Worm (Caenorhabditis elegans) whole organism, early embryonic: ENCODE data around the gene ajm-1.

Experiments
- F13C5.2 ChIP-seq: sonication (generic microtip); optimal IDR thresholded peaks from 2 replicates; lab custom pipeline; 2017; ENCODE audit warnings: mild to moderate bottlenecking, missing genetic modification characterization, inconsistent platforms, missing compliant biosample characterization
- ama-1 ChIP-seq: fragments of 150-350 bp; optimal IDR thresholded peaks from 2 replicates; lab custom pipeline; 2014
- ceh-13 ChIP-seq: fragments of 200-800 bp; sonication (Bioruptor generic); optimal IDR thresholded peaks from 2 replicates; lab custom pipeline; 2018; ENCODE audit warnings: mild to moderate bottlenecking, missing genetic modification characterization, missing compliant biosample characterization
- ets-7 ChIP-seq: sonication (generic microtip); optimal IDR thresholded peaks from 2 replicates; lab custom pipeline; 2016; ENCODE audit warnings: missing genotype, missing genetic modification characterization, missing compliant biosample characterization
- flt-1 ChIP-seq: fragments of 200-800 bp; sonication (Bioruptor generic); IDR thresholded peaks from 2 replicates; pipeline ENCODE4 v1.3.6; 2022; ENCODE audit warnings: missing genetic modification characterization, missing compliant biosample characterization
- pes-1 ChIP-seq: fragments of 200-800 bp; sonication (Bioruptor generic); IDR thresholded peaks from 2 replicates; pipeline ENCODE4 v1.3.6; 2022; ENCODE audit warnings: missing genetic modification reagents, missing genetic modification characterization, missing compliant biosample characterization
- tbx-37 ChIP-seq: fragments of 200-800 bp; sonication (Bioruptor generic); conservative IDR thresholded peaks from 2 replicates; pipeline ENCODE4 v1.3.6; 2022; ENCODE audit warnings: missing genetic modification reagents, missing genetic modification characterization, missing compliant biosample characterization

DNA sequence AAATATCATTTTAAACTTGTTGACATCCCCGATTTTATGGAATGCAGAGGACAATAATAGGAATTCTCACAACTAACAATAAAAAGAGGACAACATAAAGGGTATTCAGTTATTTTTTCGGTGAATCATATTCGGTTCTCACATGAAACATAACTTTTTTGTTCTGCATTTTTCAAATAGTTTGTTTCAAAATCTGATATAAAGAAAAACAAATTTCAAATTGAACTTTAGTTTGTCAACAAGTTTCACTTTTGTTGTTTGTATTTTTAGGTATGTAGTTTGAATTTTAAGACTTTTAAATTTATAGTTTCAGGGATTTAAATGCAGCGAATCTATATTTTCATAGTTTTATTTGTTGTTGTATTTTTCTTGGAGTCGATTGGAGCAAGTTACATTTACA is 20.2 kb upstream of the ajm-1 start, which contains the start of gene F47E1.4:
- no peak for TF ChIP-seq ama-1 (lab: Kevin White, UChicago)
- TF ChIP-seq pes-1 (GFP tag; lab: Robert Waterston, UW) = no peak
- TF ChIP-seq tbx-37 (GFP tag; lab: Robert Waterston, UW) = no peak
- no peak for TF ChIP-seq ets-7 (tag; lab: Kevin White, UChicago)
- no peak for TF ChIP-seq ceh-13 (GFP tag; lab: Kevin White, UChicago)
- no peak for TF ChIP-seq flt-1 (GFP tag; lab: Robert Waterston, UW)
- TF ChIP-seq F13C5.2 (tag; lab: Kevin White, UChicago) = no peak
